Worm (Caenorhabditis elegans) whole organism, L3 larva: ENCODE data around the gene metl-5.

Experiments
- aly-2 ChIP-seq: fragments of 150-350 bp; optimal IDR thresholded peaks from 2 replicates; lab custom pipeline; 2014; ENCODE audit warnings: missing biosample characterization, missing genetic modification characterization
- daf-12 ChIP-seq: fragments of 150-350 bp; optimal IDR thresholded peaks from 2 replicates; lab custom pipeline; 2014; ENCODE audit warnings: missing biosample characterization, missing genetic modification reagents, missing genetic modification characterization
- egl-27 ChIP-seq: sonication (generic microtip); optimal IDR thresholded peaks from 4 replicates; lab custom pipeline; 2017; ENCODE audit warnings: missing biosample characterization, missing genetic modification reagents, missing genetic modification characterization
- elt-1 ChIP-seq: fragments of 150-350 bp; optimal IDR thresholded peaks from 2 replicates; lab custom pipeline; 2014; ENCODE audit warnings: missing biosample characterization, missing genetic modification characterization
- elt-2 ChIP-seq: sonication (generic microtip); optimal IDR thresholded peaks from 2 replicates; lab custom pipeline; 2016; ENCODE audit warnings: missing genetic modification reagents, mild to moderate bottlenecking, missing genetic modification characterization, missing compliant biosample characterization
- fos-1 ChIP-seq: fragments of 150-350 bp; optimal IDR thresholded peaks from 2 replicates; lab custom pipeline; 2014; ENCODE audit warnings: missing biosample characterization, missing genetic modification characterization
- nhr-11 ChIP-seq: fragments of 150-350 bp; optimal IDR thresholded peaks from 2 replicates; lab custom pipeline; 2014; ENCODE audit warnings: missing biosample characterization, missing genetic modification characterization
- nhr-43 ChIP-seq: sonication (generic microtip); optimal IDR thresholded peaks from 2 replicates; lab custom pipeline; 2016; ENCODE audit warnings: mild to moderate bottlenecking, missing genetic modification characterization, missing compliant biosample characterization; ENCODE audit not compliant: poor library complexity, severe bottlenecking
- nhr-67 ChIP-seq: fragments of 150-350 bp; optimal IDR thresholded peaks from 2 replicates; lab custom pipeline; 2014; ENCODE audit warnings: missing biosample characterization, missing genetic modification characterization
- sea-2 ChIP-seq: fragments of 150-350 bp; sonication (generic microtip); optimal IDR thresholded peaks from 4 replicates; lab custom pipeline; 2014; ENCODE audit warnings: missing biosample characterization, missing genetic modification reagents, missing genetic modification characterization
- snpc-4 ChIP-seq: fragments of 150-350 bp; optimal IDR thresholded peaks from 2 replicates; lab custom pipeline; 2014; ENCODE audit warnings: missing biosample characterization, missing genetic modification characterization
- tbx-2 ChIP-seq: sonication (generic microtip); optimal IDR thresholded peaks from 2 replicates; lab custom pipeline; 2016; ENCODE audit warnings: mild to moderate bottlenecking, missing genetic modification characterization, missing compliant biosample characterization
- ztf-4 ChIP-seq: fragments of 150-350 bp; optimal IDR thresholded peaks from 2 replicates; lab custom pipeline; 2014; ENCODE audit warnings: missing biosample characterization, missing genetic modification characterization

- TF ChIP-seq daf-12: no peak
- TF ChIP-seq snpc-4 (tag; lab: Kevin White, UChicago): peak; percentile 91
- no peak for TF ChIP-seq nhr-67
- TF ChIP-seq tbx-2: peak; percentile 91
- peak; percentile 96 for TF ChIP-seq nhr-43 (tag; lab: Kevin White, UChicago)
- TF ChIP-seq aly-2 (tag; lab: Kevin White, UChicago): no peak
- TF ChIP-seq fos-1 (tag; lab: Kevin White, UChicago): peak; percentile 67
- TF ChIP-seq elt-2: peak; percentile 76
- peak; percentile 65 for TF ChIP-seq elt-1
- TF ChIP-seq egl-27: no peak
- peak; percentile 71 for TF ChIP-seq nhr-11 (tag; lab: Kevin White, UChicago)
- TF ChIP-seq ztf-4 (tag; lab: Kevin White, UChicago): peak; percentile 81
- no peak for TF ChIP-seq sea-2 (GFP tag; lab: Kevin White, UChicago)
Observed at ce11 chrIII:4756983-4757382, 45.8 kb upstream of the metl-5 start, which contains the start of gene fbxl-2.
